Fruit fly (Drosophila melanogaster) S2 (cell line): ENCODE results near the gene CG3246.

Experiments
- CG8478 ChIP-seq: fragments of >200 bp; optimal IDR thresholded peaks from 2 replicates; lab custom pipeline; 2018
- CTCF ChIP-seq, 2 experiments: fragments of >200 bp; optimal IDR thresholded peaks; 2 replicates each; lab custom pipeline; 2018

DNA sequence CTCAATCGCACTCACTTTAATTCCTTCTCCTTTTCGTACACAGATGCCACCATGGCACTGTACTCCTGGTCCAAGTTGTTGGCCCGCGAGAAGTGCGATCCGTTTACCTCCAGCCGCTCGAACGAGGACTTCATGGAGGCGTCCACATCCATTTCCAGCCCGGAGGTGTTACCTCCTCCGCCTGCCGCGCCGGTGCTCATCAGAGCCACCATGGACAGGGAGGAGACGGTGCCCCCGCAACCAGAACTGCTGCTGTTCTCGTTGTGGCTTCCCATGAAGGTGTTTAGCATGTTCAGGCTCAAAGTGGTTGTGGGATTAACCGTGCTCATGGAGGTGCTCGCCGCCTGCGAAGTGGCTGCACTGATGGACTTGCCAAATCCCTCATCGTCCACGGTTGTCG, 33.7 kb upstream of the CG3246 start:
- TF ChIP-seq CG8478 (lab: Kevin White, UChicago) (no peak), CTCF (optimal IDR thresholded peaks at IDR 0.05; lab: Kevin White, UChicago) (no peak)
